Fruit fly (Drosophila melanogaster): ENCODE measurements around the gene CG43841.

The CG43841 gene

DNA sequence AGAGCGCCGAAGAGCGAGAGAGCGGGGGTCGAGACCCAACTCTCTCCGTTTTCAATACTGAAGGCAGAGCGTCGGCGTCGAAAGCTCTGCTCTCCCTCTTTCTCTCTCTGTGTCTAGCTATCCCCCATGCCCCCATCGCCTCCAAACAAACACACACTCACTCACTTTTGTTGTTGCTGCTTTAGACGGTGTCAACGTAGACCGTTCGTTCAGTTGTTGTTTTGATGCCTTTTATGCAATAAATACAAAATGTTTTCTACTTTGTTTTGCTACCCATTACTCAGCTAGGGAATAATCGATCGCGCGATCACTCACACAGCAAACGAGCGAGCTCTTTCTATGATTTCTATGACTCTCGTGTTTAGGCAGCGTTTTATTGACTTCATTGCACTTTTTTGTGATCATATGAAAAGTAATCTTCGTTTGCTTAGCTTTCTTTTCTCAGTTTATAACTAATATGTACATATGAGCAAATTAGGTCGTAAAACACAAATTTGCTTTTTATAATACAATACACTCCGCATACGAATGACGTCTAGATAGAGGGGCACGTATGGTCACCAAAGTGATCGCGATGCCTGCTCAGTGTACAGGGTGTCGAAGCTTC, 34.7 kb upstream of the CG43841 start (continued):
- TF ChIP-seq Doc2 (GFP tag; IDR thresholded peaks at IDR 0.05) (no peak), CG3726 (GFP tag; IDR thresholded peaks at IDR 0.05) (no peak), Nf-YB (GFP tag; optimal IDR thresholded peaks at IDR 0.05) (no peak), bbx (GFP tag; IDR thresholded peaks at IDR 0.05; ENCODE audit: partially characterized antibody) (no peak), sens-2 (GFP tag; IDR thresholded peaks at IDR 0.05) (no peak), ash1 (GFP tag; optimal IDR thresholded peaks at IDR 0.05) (no peak), CG6791 (GFP tag; IDR thresholded peaks at IDR 0.05; ENCODE audit: partially characterized antibody) (no peak), CG5245 (GFP tag; optimal IDR thresholded peaks at IDR 0.05) (no peak), tna (GFP tag; IDR thresholded peaks at IDR 0.05; ENCODE audit: partially characterized antibody) (no peak), sens (GFP tag) (peak; percentile 72), MTF-1 (GFP tag; optimal IDR thresholded peaks at IDR 0.05; ENCODE audit: borderline replicate concordance) (no peak), CG8944 (GFP tag; optimal IDR thresholded peaks at IDR 0.05) (no peak), Sry-β (GFP tag; optimal IDR thresholded peaks at IDR 0.05) (no peak), jing (GFP tag; optimal IDR thresholded peaks at IDR 0.05) (no peak), CG3065 (GFP tag; optimal IDR thresholded peaks at IDR 0.05) (no peak), PHDP (tag; optimal IDR thresholded peaks at IDR 0.05) (no peak), CG14014 (GFP tag; IDR thresholded peaks at IDR 0.05) (no peak), CG8478 (optimal IDR thresholded peaks at IDR 0.05) (no peak), CG2202 (tag; optimal IDR thresholded peaks at IDR 0.05) (no peak), Oli (tag; optimal IDR thresholded peaks at IDR 0.05) (peak; percentile 51), Dip3 (GFP tag; optimal IDR thresholded peaks at IDR 0.05) (peak; percentile 18), H15 (GFP tag; IDR thresholded peaks at IDR 0.05) (no peak), hbn (GFP tag; IDR thresholded peaks at IDR 0.05; ENCODE audit: partially characterized antibody) (no peak), ham (GFP tag; IDR thresholded peaks at IDR 0.05) (no peak), CG4707 (GFP tag; optimal IDR thresholded peaks at IDR 0.05) (no peak), CG2116 (GFP tag; optimal IDR thresholded peaks at IDR 0.05) (no peak), Vsx1 (GFP tag; optimal IDR thresholded peaks at IDR 0.05) (no peak), NfI (GFP tag; optimal IDR thresholded peaks at IDR 0.05) (no peak), CG9876 (GFP tag; optimal IDR thresholded peaks at IDR 0.05) (no peak), CG17568 (GFP tag; optimal IDR thresholded peaks at IDR 0.05) (no peak), CG14710 (tag; optimal IDR thresholded peaks at IDR 0.05) (peak; percentile 20), CG31365 (tag; optimal IDR thresholded peaks at IDR 0.05) (no peak), CG15073 (GFP tag; optimal IDR thresholded peaks at IDR 0.05) (no peak), CG11723 (GFP tag; optimal IDR thresholded peaks at IDR 0.05) (no peak), pho (GFP tag; optimal IDR thresholded peaks at IDR 0.05) (peak; percentile 50), trh (GFP tag; optimal IDR thresholded peaks at IDR 0.05) (no peak), CG10366 (GFP tag; IDR thresholded peaks at IDR 0.05) (no peak), Aef1 (GFP tag; IDR thresholded peaks at IDR 0.05) (no peak), CG17912 (GFP tag; optimal IDR thresholded peaks at IDR 0.05) (no peak), CG7786 (GFP tag; optimal IDR thresholded peaks at IDR 0.05) (no peak), CG10979 (tag; optimal IDR thresholded peaks at IDR 0.05) (peak; percentile 39), CG16813 (GFP tag; IDR thresholded peaks at IDR 0.05; ENCODE audit: partially characterized antibody) (no peak), Six4 (GFP tag; optimal IDR thresholded peaks at IDR 0.05) (no peak), CG7372 (GFP tag; IDR thresholded peaks at IDR 0.05) (no peak), Fer1 (GFP tag; optimal IDR thresholded peaks at IDR 0.05) (no peak), Hmr (GFP tag; optimal IDR thresholded peaks at IDR 0.05) (no peak), CG4328 (GFP tag; optimal IDR thresholded peaks at IDR 0.05) (no peak), dm (GFP tag; optimal IDR thresholded peaks at IDR 0.05) (peak; percentile 42), CG3163 (GFP tag; optimal IDR thresholded peaks at IDR 0.05) (no peak), CkIIα-i1 (GFP tag; IDR thresholded peaks at IDR 0.05) (no peak), CG6175 (GFP tag; IDR thresholded peaks at IDR 0.05) (no peak)

All from whole organism, embryonic.